Worm (Caenorhabditis elegans) whole organism, mixed stage, embryonic: ENCODE measurements around the gene bgal-2.

Source experiments
- M03D4.4 ChIP-seq: sonication (generic microtip); optimal IDR thresholded peaks from 2 replicates; lab custom pipeline; 2017; ENCODE audit warnings: mild to moderate bottlenecking, missing genetic modification characterization, missing compliant biosample characterization
- bed-3 ChIP-seq: fragments of 200-800 bp; sonication (Bioruptor generic); optimal IDR thresholded peaks from 3 replicates; lab custom pipeline; 2018; ENCODE audit warnings: mild to moderate bottlenecking, missing genetic modification characterization, moderate library complexity, missing compliant biosample characterization
- blmp-1 ChIP-seq: fragments of 150-350 bp; optimal IDR thresholded peaks from 2 replicates; lab custom pipeline; 2014; ENCODE audit warnings: missing biosample characterization, missing genetic modification characterization
- ceh-39 ChIP-seq: fragments of 150-350 bp; optimal IDR thresholded peaks from 2 replicates; lab custom pipeline; 2014; ENCODE audit warnings: missing biosample characterization, missing genetic modification characterization
- ceh-43 ChIP-seq: fragments of 200-800 bp; sonication (Bioruptor generic); optimal IDR thresholded peaks from 2 replicates; lab custom pipeline; 2018; ENCODE audit warnings: mild to moderate bottlenecking, missing genetic modification characterization, moderate library complexity, missing compliant biosample characterization
- ceh-83 ChIP-seq: fragments of 200-800 bp; sonication (Bioruptor generic); optimal IDR thresholded peaks from 2 replicates; lab custom pipeline; 2018; ENCODE audit warnings: mild to moderate bottlenecking, missing genetic modification characterization, missing compliant biosample characterization
- ces-1 ChIP-seq: fragments of 150-350 bp; optimal IDR thresholded peaks from 2 replicates; lab custom pipeline; 2014; ENCODE audit warnings: missing biosample characterization, missing genetic modification reagents, missing genetic modification characterization
- cnd-1 ChIP-seq: fragments of 200-800 bp; sonication (Bioruptor generic); optimal IDR thresholded peaks from 2 replicates; lab custom pipeline; 2018; ENCODE audit warnings: mild to moderate bottlenecking, missing genetic modification characterization, missing compliant biosample characterization
- drap-1 ChIP-seq: fragments of 200-800 bp; sonication (Bioruptor generic); optimal IDR thresholded peaks from 3 replicates; lab custom pipeline; 2018; ENCODE audit warnings: mild to moderate bottlenecking, missing genetic modification characterization, missing compliant biosample characterization
- elt-1 ChIP-seq: sonication (generic microtip); optimal IDR thresholded peaks from 2 replicates; lab custom pipeline; 2017; ENCODE audit warnings: missing genetic modification characterization, mild to moderate bottlenecking, missing compliant biosample characterization, antibody characterized with exemption, moderate library complexity, borderline replicate concordance; ENCODE audit not compliant: insufficient read depth
- elt-3 ChIP-seq: fragments of 150-350 bp; optimal IDR thresholded peaks from 2 replicates; lab custom pipeline; 2014; ENCODE audit warnings: missing biosample characterization, missing genetic modification characterization
- flh-1 ChIP-seq: fragments of 200-800 bp; sonication (Bioruptor generic); optimal IDR thresholded peaks from 2 replicates; lab custom pipeline; 2018; ENCODE audit warnings: mild to moderate bottlenecking, missing genetic modification characterization, moderate library complexity, missing compliant biosample characterization
- ham-2 ChIP-seq: fragments of 200-800 bp; sonication (Bioruptor generic); optimal IDR thresholded peaks from 2 replicates; lab custom pipeline; 2018; ENCODE audit warnings: mild to moderate bottlenecking, missing genetic modification characterization, missing compliant biosample characterization
- hlh-1 ChIP-seq: fragments of 150-350 bp; optimal IDR thresholded peaks from 2 replicates; lab custom pipeline; 2014; ENCODE audit warnings: missing biosample characterization, missing genetic modification reagents, missing genetic modification characterization
- lin-13 ChIP-seq: fragments of 150-350 bp; optimal IDR thresholded peaks from 2 replicates; lab custom pipeline; 2014; ENCODE audit warnings: missing biosample characterization, missing genetic modification characterization
- lin-32 ChIP-seq: fragments of 200-800 bp; sonication (Bioruptor generic); optimal IDR thresholded peaks from 2 replicates; lab custom pipeline; 2018; ENCODE audit warnings: mild to moderate bottlenecking, missing genetic modification characterization, missing compliant biosample characterization
- lsy-2 ChIP-seq: fragments of 150-350 bp; optimal IDR thresholded peaks from 2 replicates; lab custom pipeline; 2014; ENCODE audit warnings: missing biosample characterization, missing genetic modification characterization
- mab-5 ChIP-seq: fragments of 150-350 bp; optimal IDR thresholded peaks from 2 replicates; lab custom pipeline; 2014; ENCODE audit warnings: missing biosample characterization, missing genetic modification characterization
- mep-1 ChIP-seq: fragments of 150-350 bp; optimal IDR thresholded peaks from 2 replicates; lab custom pipeline; 2017; ENCODE audit warnings: missing biosample characterization, missing genetic modification reagents, missing genetic modification characterization, inconsistent platforms
- mls-2 ChIP-seq: sonication (generic microtip); optimal IDR thresholded peaks from 2 replicates; lab custom pipeline; 2016; ENCODE audit warnings: mild to moderate bottlenecking, missing genetic modification characterization, moderate library complexity, missing compliant biosample characterization
- nhr-12 ChIP-seq: fragments of 150-350 bp; optimal IDR thresholded peaks from 2 replicates; lab custom pipeline; 2014; ENCODE audit warnings: missing biosample characterization, missing genetic modification characterization
- nhr-2 ChIP-seq: fragments of 150-350 bp; optimal IDR thresholded peaks from 2 replicates; lab custom pipeline; 2014; ENCODE audit warnings: missing biosample characterization, missing genetic modification characterization
- nhr-237 ChIP-seq: fragments of 150-350 bp; optimal IDR thresholded peaks from 2 replicates; lab custom pipeline; 2014; ENCODE audit warnings: missing biosample characterization, missing genetic modification characterization
- nhr-28 ChIP-seq: fragments of 150-350 bp; optimal IDR thresholded peaks from 2 replicates; lab custom pipeline; 2014; ENCODE audit warnings: missing biosample characterization, missing genetic modification characterization
- nhr-76 ChIP-seq: sonication (generic microtip); optimal IDR thresholded peaks from 2 replicates; lab custom pipeline; 2017; ENCODE audit warnings: missing biosample characterization, missing genetic modification characterization
- pha-4 ChIP-seq: fragments of 150-350 bp; optimal IDR thresholded peaks from 2 replicates; lab custom pipeline; 2018; ENCODE audit warnings: missing biosample characterization, missing genetic modification reagents, missing genetic modification characterization
- sem-2 ChIP-seq: fragments of 200-800 bp; sonication (Bioruptor generic); optimal IDR thresholded peaks from 2 replicates; lab custom pipeline; 2018; ENCODE audit warnings: mild to moderate bottlenecking, missing genetic modification characterization, missing compliant biosample characterization
- snpc-4 ChIP-seq: fragments of 150-350 bp; optimal IDR thresholded peaks from 2 replicates; lab custom pipeline; 2014; ENCODE audit warnings: missing biosample characterization, missing genetic modification characterization
- sptf-1 ChIP-seq: sonication (generic microtip); optimal IDR thresholded peaks from 2 replicates; lab custom pipeline; 2017; ENCODE audit warnings: mild to moderate bottlenecking, missing genetic modification characterization, moderate library complexity, missing compliant biosample characterization
- tbx-8 ChIP-seq: fragments of 200-800 bp; sonication (Bioruptor generic); optimal IDR thresholded peaks from 2 replicates; lab custom pipeline; 2018; ENCODE audit warnings: mild to moderate bottlenecking, missing genetic modification characterization, moderate library complexity, missing compliant biosample characterization
- unc-120 ChIP-seq: sonication (generic microtip); optimal IDR thresholded peaks from 2 replicates; lab custom pipeline; 2017; ENCODE audit warnings: missing genetic modification characterization, missing compliant biosample characterization; ENCODE audit not compliant: poor library complexity, severe bottlenecking
- unc-39 ChIP-seq: fragments of 150-350 bp; optimal IDR thresholded peaks from 2 replicates; lab custom pipeline; 2014; ENCODE audit warnings: missing biosample characterization, missing genetic modification characterization
- unc-62 ChIP-seq: fragments of 150-350 bp; optimal IDR thresholded peaks from 2 replicates; lab custom pipeline; 2014; ENCODE audit warnings: missing biosample characterization, missing genetic modification reagents, missing genetic modification characterization
- zip-8 ChIP-seq: fragments of 150-350 bp; optimal IDR thresholded peaks from 2 replicates; lab custom pipeline; 2014; ENCODE audit warnings: missing biosample characterization, missing genetic modification characterization
- ztf-11 ChIP-seq: fragments of 150-350 bp; optimal IDR thresholded peaks from 2 replicates; lab custom pipeline; 2014; ENCODE audit warnings: missing biosample characterization, missing genetic modification characterization

The bgal-2 gene

ce11 chrX:6742891-6743290 is 41.3 kb upstream of the bgal-2 start:
- peak; percentile 5 for TF ChIP-seq unc-120 (tag; lab: Kevin White, UChicago)
- TF ChIP-seq elt-3 (tag; lab: Kevin White, UChicago) = no peak

ce11 chrX:6743344-6743743 is 40.9 kb upstream of the bgal-2 start:
- TF ChIP-seq bed-3 (GFP tag; lab: Kevin White, UChicago) (no peak), ceh-39 (tag; lab: Kevin White, UChicago) (no peak), pha-4 (tag; lab: Kevin White, UChicago) (no peak), elt-1 (tag; lab: Kevin White, UChicago) (no peak), mls-2 (no peak), nhr-12 (no peak), hlh-1 (tag; lab: Kevin White, UChicago) (no peak), tbx-8 (GFP tag; lab: Kevin White, UChicago) (no peak)

- TF ChIP-seq ces-1 (GFP tag; lab: Kevin White, UChicago) = no peak
- peak; percentile 10 for TF ChIP-seq lsy-2 (tag; lab: Kevin White, UChicago)
- peak; percentile 42 for TF ChIP-seq pha-4 (tag; lab: Kevin White, UChicago)
- peak; percentile 35 for TF ChIP-seq unc-120 (tag; lab: Kevin White, UChicago)
- TF ChIP-seq mls-2 = no peak
- TF ChIP-seq nhr-28 = no peak
- no peak for TF ChIP-seq nhr-12
- no peak for TF ChIP-seq nhr-76 (tag; lab: Kevin White, UChicago)
- TF ChIP-seq ceh-83 (GFP tag; lab: Kevin White, UChicago) = peak; percentile 23
- peak; percentile 58 for TF ChIP-seq ham-2 (GFP tag; lab: Kevin White, UChicago)
- no peak for TF ChIP-seq drap-1
- TF ChIP-seq ceh-39 (tag; lab: Kevin White, UChicago) = no peak
- no peak for TF ChIP-seq unc-39 (tag; lab: Kevin White, UChicago)
- no peak for TF ChIP-seq bed-3 (GFP tag; lab: Kevin White, UChicago)
- peak; percentile 89 for TF ChIP-seq elt-3 (tag; lab: Kevin White, UChicago)
- no peak for TF ChIP-seq sptf-1
- TF ChIP-seq M03D4.4 (tag; lab: Kevin White, UChicago) = no peak
- TF ChIP-seq mep-1 (tag; lab: Kevin White, UChicago) = peak; percentile 39
- peak; percentile 82 for TF ChIP-seq unc-62
- TF ChIP-seq ceh-43 (GFP tag; lab: Kevin White, UChicago) = no peak
- no peak for TF ChIP-seq lin-32 (GFP tag; lab: Kevin White, UChicago)
- no peak for TF ChIP-seq cnd-1 (tag; lab: Kevin White, UChicago)
- TF ChIP-seq zip-8 (tag; lab: Kevin White, UChicago) = no peak
- peak; percentile 36 for TF ChIP-seq nhr-237
- TF ChIP-seq elt-1 (tag; lab: Kevin White, UChicago) = peak; percentile 98
- TF ChIP-seq sem-2 (GFP tag; lab: Kevin White, UChicago) = no peak
- no peak for TF ChIP-seq lin-13
- TF ChIP-seq hlh-1 (tag; lab: Kevin White, UChicago) = peak; percentile 45
- no peak for TF ChIP-seq mab-5
- peak; percentile 17 for TF ChIP-seq tbx-8 (GFP tag; lab: Kevin White, UChicago)
- TF ChIP-seq flh-1 (GFP tag; lab: Kevin White, UChicago) = no peak
- TF ChIP-seq nhr-2 (tag; lab: Kevin White, UChicago) = no peak
- no peak for TF ChIP-seq blmp-1
- no peak for TF ChIP-seq ztf-11 (tag; lab: Kevin White, UChicago)
- TF ChIP-seq snpc-4 = no peak
Measured at ce11 chrX:6743853-6744346, 40.3 kb upstream of the bgal-2 start.

- no peak for TF ChIP-seq pha-4 (tag; lab: Kevin White, UChicago)
- TF ChIP-seq lin-13 = no peak
- TF ChIP-seq nhr-28 = no peak
- TF ChIP-seq mls-2 = no peak
- no peak for TF ChIP-seq ceh-39 (tag; lab: Kevin White, UChicago)
- no peak for TF ChIP-seq elt-3 (tag; lab: Kevin White, UChicago)
- no peak for TF ChIP-seq unc-62
- no peak for TF ChIP-seq nhr-237
- TF ChIP-seq drap-1 = no peak
- TF ChIP-seq tbx-8 (GFP tag; lab: Kevin White, UChicago) = no peak
- TF ChIP-seq mab-5 = no peak
- no peak for TF ChIP-seq nhr-2 (tag; lab: Kevin White, UChicago)
- no peak for TF ChIP-seq nhr-76 (tag; lab: Kevin White, UChicago)
- TF ChIP-seq flh-1 (GFP tag; lab: Kevin White, UChicago) = no peak
- TF ChIP-seq ceh-83 (GFP tag; lab: Kevin White, UChicago) = no peak
- TF ChIP-seq bed-3 (GFP tag; lab: Kevin White, UChicago) = no peak
- no peak for TF ChIP-seq nhr-12
- TF ChIP-seq snpc-4 = no peak
- TF ChIP-seq blmp-1 = no peak
Measured at ce11 chrX:6744537-6744936, 39.7 kb upstream of the bgal-2 start.
